Worm (Caenorhabditis elegans) whole organism, young adult: ENCODE results near the gene osm-8.
A peak's percentile ranks its signal among the peaks of the same experiment; 100 is the strongest.

Experiments used
- B0261.1 ChIP-seq: sonication (generic microtip); optimal IDR thresholded peaks from 2 replicates; lab custom pipeline; 2016; ENCODE audit warnings: mild to moderate bottlenecking, missing genetic modification characterization, moderate library complexity, missing compliant biosample characterization
- B0336.3 ChIP-seq: fragments of 200-800 bp; sonication (Bioruptor generic); IDR thresholded peaks from 2 replicates; pipeline ENCODE4 v1.3.6; 2022; ENCODE audit warnings: missing genetic modification characterization, missing compliant biosample characterization
- F49E8.2 ChIP-seq: sonication (generic microtip); optimal IDR thresholded peaks from 3 replicates; lab custom pipeline; 2017; ENCODE audit warnings: missing genetic modification characterization, mild to moderate bottlenecking, missing compliant biosample characterization, antibody characterized with exemption, moderate library complexity; ENCODE audit not compliant: insufficient read depth
- F52B5.7 ChIP-seq: sonication (generic microtip); optimal IDR thresholded peaks from 2 replicates; lab custom pipeline; 2016; ENCODE audit warnings: mild to moderate bottlenecking, missing genetic modification characterization, missing compliant biosample characterization
- F57C9.4 ChIP-seq: sonication (generic microtip); optimal IDR thresholded peaks from 2 replicates; lab custom pipeline; 2017; ENCODE audit warnings: mild to moderate bottlenecking, missing genetic modification characterization, missing compliant biosample characterization
- Y53G8AR.9 ChIP-seq: fragments of 200-800 bp; sonication (Bioruptor generic); conservative IDR thresholded peaks from 2 replicates; pipeline ENCODE4 v1.3.6; 2022; ENCODE audit warnings: missing genetic modification reagents, missing genetic modification characterization, missing compliant biosample characterization
- ZK185.1 ChIP-seq: sonication (generic microtip); optimal IDR thresholded peaks from 2 replicates; lab custom pipeline; 2016; ENCODE audit warnings: mild to moderate bottlenecking, missing genetic modification characterization, missing compliant biosample characterization; ENCODE audit not compliant: poor library complexity, severe bottlenecking
- aptf-3 ChIP-seq: fragments of 200-800 bp; sonication (Bioruptor generic); IDR thresholded peaks from 2 replicates; pipeline ENCODE4 v1.3.6; 2022; ENCODE audit warnings: missing genetic modification characterization, missing compliant biosample characterization
- athp-1 ChIP-seq: sonication (generic microtip); optimal IDR thresholded peaks from 2 replicates; lab custom pipeline; 2017; ENCODE audit warnings: mild to moderate bottlenecking, missing genetic modification characterization, missing compliant biosample characterization
- attf-5 ChIP-seq: fragments of 200-800 bp; sonication (Bioruptor generic); optimal IDR thresholded peaks from 2 replicates; lab custom pipeline; 2018; ENCODE audit warnings: mild to moderate bottlenecking, missing genetic modification characterization, missing compliant biosample characterization
- bed-2 ChIP-seq: fragments of 200-800 bp; sonication (Bioruptor generic); IDR thresholded peaks from 2 replicates; pipeline ENCODE4 v1.3.6; 2022; ENCODE audit warnings: missing genetic modification reagents, missing genetic modification characterization, missing compliant biosample characterization
- cebp-1 ChIP-seq, 2 experiments: fragments of 200-800 bp in 1 of 2; sonication (Bioruptor generic) in 1 of 2; sonication (generic microtip) in 1 of 2; IDR thresholded peaks in 1 of 2; optimal IDR thresholded peaks in 1 of 2; 2 replicates each; pipeline versions ENCODE4 v1.3.6 to Lab custom; 2017 to 2022; ENCODE audit warnings: missing compliant biosample characterization in 2 of 2, missing genetic modification characterization in 2 of 2, mild to moderate bottlenecking in 1 of 2, missing genetic modification reagents in 1 of 2, moderate library complexity in 1 of 2
- cebp-2 ChIP-seq: fragments of 200-800 bp; sonication (Bioruptor generic); IDR thresholded peaks from 2 replicates; pipeline ENCODE4 v1.3.6; 2022; ENCODE audit warnings: missing genetic modification characterization, missing compliant biosample characterization
- ceh-58 ChIP-seq: fragments of 200-800 bp; sonication (Bioruptor generic); IDR thresholded peaks from 2 replicates; pipeline ENCODE4 v1.3.6; 2022; ENCODE audit warnings: missing genetic modification characterization, missing compliant biosample characterization
- ceh-79 ChIP-seq: sonication (generic microtip); optimal IDR thresholded peaks from 2 replicates; lab custom pipeline; 2017; ENCODE audit warnings: mild to moderate bottlenecking, missing genetic modification characterization, missing compliant biosample characterization
- dox-1 ChIP-seq: fragments of 200-800 bp; sonication (Bioruptor generic); IDR thresholded peaks from 2 replicates; pipeline ENCODE4 v1.3.6; 2022; ENCODE audit warnings: missing genetic modification reagents, missing genetic modification characterization, missing compliant biosample characterization
- dpff-1 ChIP-seq: sonication (generic microtip); optimal IDR thresholded peaks from 2 replicates; lab custom pipeline; 2017; ENCODE audit warnings: mild to moderate bottlenecking, missing genetic modification characterization, missing compliant biosample characterization
- egl-18 ChIP-seq: fragments of 200-800 bp; sonication (Bioruptor generic); IDR thresholded peaks from 2 replicates; pipeline ENCODE4 v1.3.6; 2022; ENCODE audit warnings: missing genetic modification reagents, missing genetic modification characterization, missing compliant biosample characterization
- hlh-12 ChIP-seq: sonication (generic microtip); optimal IDR thresholded peaks from 2 replicates; lab custom pipeline; 2016; ENCODE audit warnings: missing genetic modification characterization, missing compliant biosample characterization
- hmg-1.2 ChIP-seq: fragments of 200-800 bp; sonication (Bioruptor generic); IDR thresholded peaks from 2 replicates; pipeline ENCODE4 v1.3.6; 2022; ENCODE audit warnings: missing genetic modification reagents, missing genetic modification characterization, missing compliant biosample characterization
- hmg-20 ChIP-seq: fragments of 200-800 bp; sonication (Bioruptor generic); IDR thresholded peaks from 2 replicates; pipeline ENCODE4 v1.3.6; 2022; ENCODE audit warnings: missing genetic modification reagents, missing genetic modification characterization, missing compliant biosample characterization
- hsf-1 ChIP-seq: fragments of 200-800 bp; sonication (Bioruptor generic); IDR thresholded peaks from 2 replicates; pipeline ENCODE4 v1.3.6; 2022; ENCODE audit warnings: missing genetic modification reagents, missing genetic modification characterization, missing compliant biosample characterization
- let-526 ChIP-seq: fragments of 200-800 bp; sonication (Bioruptor generic); IDR thresholded peaks from 2 replicates; pipeline ENCODE4 v1.3.6; 2022; ENCODE audit warnings: missing genetic modification reagents, missing genetic modification characterization, missing compliant biosample characterization
- lin-26 ChIP-seq: fragments of 200-800 bp; sonication (Bioruptor generic); IDR thresholded peaks from 2 replicates; pipeline ENCODE4 v1.3.6; 2022; ENCODE audit warnings: missing genetic modification reagents, missing genetic modification characterization, missing compliant biosample characterization
- lin-54 ChIP-seq: fragments of 200-800 bp; sonication (Bioruptor generic); optimal IDR thresholded peaks from 2 replicates; lab custom pipeline; 2018; ENCODE audit warnings: mild to moderate bottlenecking, missing genetic modification characterization, missing compliant biosample characterization
- madf-3 ChIP-seq: fragments of 200-800 bp; sonication (Bioruptor generic); IDR thresholded peaks from 2 replicates; pipeline ENCODE4 v1.3.6; 2022; ENCODE audit warnings: missing genetic modification reagents, missing genetic modification characterization, missing compliant biosample characterization
- madf-6 ChIP-seq: fragments of 200-800 bp; sonication (Bioruptor generic); IDR thresholded peaks from 2 replicates; pipeline ENCODE4 v1.3.6; 2022; ENCODE audit warnings: missing genetic modification reagents, missing genetic modification characterization, missing compliant biosample characterization
- madf-8 ChIP-seq: fragments of 200-800 bp; sonication (Bioruptor generic); conservative IDR thresholded peaks from 2 replicates; pipeline ENCODE4 v1.3.6; 2022; ENCODE audit warnings: missing genetic modification reagents, missing genetic modification characterization, missing compliant biosample characterization
- mel-28 ChIP-seq: sonication (generic microtip); optimal IDR thresholded peaks from 2 replicates; lab custom pipeline; 2016; ENCODE audit warnings: borderline replicate concordance, mild to moderate bottlenecking, missing genetic modification characterization, missing compliant biosample characterization
- nfyb-1 ChIP-seq: fragments of 200-800 bp; sonication (Bioruptor generic); IDR thresholded peaks from 2 replicates; pipeline ENCODE4 v1.3.6; 2022; ENCODE audit warnings: missing genetic modification reagents, missing genetic modification characterization, missing compliant biosample characterization
- pbrm-1 ChIP-seq: fragments of 200-800 bp; sonication (Bioruptor generic); IDR thresholded peaks from 2 replicates; pipeline ENCODE4 v1.3.6; 2022; ENCODE audit warnings: missing genetic modification reagents, missing genetic modification characterization, missing compliant biosample characterization
- rcor-1 ChIP-seq: fragments of 200-800 bp; sonication (Bioruptor generic); IDR thresholded peaks from 2 replicates; pipeline ENCODE4 v1.3.6; 2022; ENCODE audit warnings: missing genetic modification reagents, missing genetic modification characterization, missing compliant biosample characterization
- repo-1 ChIP-seq: sonication (generic microtip); optimal IDR thresholded peaks from 2 replicates; lab custom pipeline; 2017; ENCODE audit warnings: mild to moderate bottlenecking, missing genetic modification characterization, missing compliant biosample characterization
- sdz-38 ChIP-seq: sonication (generic microtip); optimal IDR thresholded peaks from 2 replicates; lab custom pipeline; 2016; ENCODE audit warnings: missing genotype, missing genetic modification characterization, missing compliant biosample characterization
- snpc-3.4 ChIP-seq: sonication (generic microtip); optimal IDR thresholded peaks from 2 replicates; lab custom pipeline; 2017; ENCODE audit warnings: missing genetic modification characterization, mild to moderate bottlenecking, missing compliant biosample characterization, antibody characterized with exemption, moderate library complexity, missing genotype, missing genetic modification reagents
- somi-1 ChIP-seq: fragments of 200-800 bp; sonication (Bioruptor generic); optimal IDR thresholded peaks from 2 replicates; lab custom pipeline; 2018; ENCODE audit warnings: mild to moderate bottlenecking, missing genetic modification characterization, missing compliant biosample characterization
- zfh-2 ChIP-seq: fragments of 200-800 bp; sonication (Bioruptor generic); conservative IDR thresholded peaks from 2 replicates; pipeline ENCODE4 v1.3.6; 2022; ENCODE audit warnings: missing genetic modification reagents, missing genetic modification characterization, missing compliant biosample characterization
- zim-3 ChIP-seq: sonication (generic microtip); optimal IDR thresholded peaks from 2 replicates; lab custom pipeline; 2017; ENCODE audit warnings: mild to moderate bottlenecking, missing genetic modification characterization, moderate library complexity, missing compliant biosample characterization
- ztf-26 ChIP-seq: sonication (generic microtip); optimal IDR thresholded peaks from 2 replicates; lab custom pipeline; 2017; ENCODE audit warnings: missing genetic modification characterization, missing compliant biosample characterization

Gene osm-8

DNA sequence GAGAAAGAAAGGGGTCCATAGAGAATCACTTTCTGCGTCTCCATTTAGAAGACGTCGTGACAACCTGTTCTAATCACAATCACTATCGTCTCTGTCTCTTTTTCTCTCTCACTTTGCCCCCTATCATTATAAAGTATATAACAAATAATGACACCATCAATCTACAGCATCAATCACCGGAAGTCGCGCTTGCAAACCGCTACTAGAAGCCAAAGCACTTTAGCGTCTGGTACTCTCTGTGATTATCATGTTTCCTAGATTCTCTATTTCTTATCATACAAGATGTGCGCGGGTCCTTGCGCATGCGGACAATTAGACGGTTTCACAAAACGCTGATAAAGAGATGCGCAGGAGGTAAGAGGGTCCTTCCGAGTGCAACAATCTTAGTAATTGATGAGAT, 26.0 kb upstream of the osm-8 start:
- TF ChIP-seq ztf-26 = peak; percentile 8
- peak; percentile 37; the same call in 1 of the 2 replicates for TF ChIP-seq lin-26
- TF ChIP-seq madf-3 = no peak
- TF ChIP-seq, all 124 proteins: peak for 2

DNA sequence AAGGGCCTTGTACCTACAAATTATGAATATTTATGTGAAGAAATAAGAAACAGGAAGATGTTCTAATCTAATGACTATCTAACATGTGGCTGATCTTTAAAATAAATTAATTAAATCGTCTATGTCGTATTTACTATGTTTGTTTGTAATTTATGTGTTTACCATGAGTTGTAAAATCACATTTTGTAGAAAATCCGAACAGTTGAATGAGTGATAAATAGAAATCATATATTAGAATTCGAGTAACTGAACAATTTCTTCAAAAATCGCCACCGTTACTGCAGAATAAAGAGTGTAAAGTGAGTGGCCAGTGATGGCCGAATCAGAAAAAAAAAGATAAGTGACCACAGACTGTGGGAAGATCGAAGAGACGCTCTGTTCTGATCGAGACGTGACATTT, 24.8 kb upstream of the osm-8 start:
- TF ChIP-seq hmg-20 (GFP tag; lab: Robert Waterston, UW) = no peak

DNA sequence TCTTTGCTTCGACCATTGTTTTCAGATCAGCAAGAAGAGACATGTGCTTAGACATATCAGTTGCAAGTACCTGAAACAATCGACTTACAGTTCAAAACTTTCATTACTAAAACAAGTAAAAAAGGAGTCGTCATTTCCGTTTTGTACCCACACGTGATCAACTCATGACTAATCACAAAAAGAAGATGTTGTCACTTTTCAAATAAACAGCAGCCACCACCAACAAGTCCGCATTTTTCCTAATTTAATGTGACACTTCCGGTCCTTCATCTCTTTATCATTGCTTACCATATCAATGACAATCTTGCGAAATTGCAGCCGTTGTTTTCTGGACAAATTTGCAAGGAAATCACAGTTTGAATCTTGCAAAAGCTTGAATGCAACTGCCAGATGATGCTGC, 23.4 kb upstream of the osm-8 start:
- TF ChIP-seq cebp-1 (GFP tag; IDR thresholded peaks at IDR 0.05; lab: Robert Waterston, UW) (no peak), cebp-1 (tag; optimal IDR thresholded peaks at IDR 0.05; lab: Kevin White, UChicago) (peak; percentile 46), let-526 (GFP tag; lab: Robert Waterston, UW) (no peak)

DNA sequence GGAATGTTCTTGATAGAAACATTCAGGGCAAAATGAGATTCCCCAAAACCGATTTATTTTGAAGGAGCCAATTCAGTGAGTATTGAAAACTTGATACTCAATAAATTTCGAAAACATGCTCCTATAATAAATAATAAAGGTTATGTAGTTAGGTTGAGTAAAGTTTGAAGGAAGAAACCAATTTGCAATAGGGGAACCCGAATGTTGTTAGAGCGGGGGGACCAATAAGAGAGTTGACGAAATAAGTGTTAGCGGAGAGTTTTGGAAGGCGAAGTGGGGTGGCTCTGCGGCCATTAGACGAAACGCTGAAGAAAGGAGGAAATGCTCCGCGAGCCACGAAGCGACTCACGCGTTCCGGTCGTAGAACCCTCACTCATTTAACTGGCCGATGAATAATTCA, 19.8 kb upstream of the osm-8 start:
- TF ChIP-seq zfh-2 (GFP tag; lab: Robert Waterston, UW) = peak; percentile 41; the same call in 1 of the 2 replicates
- TF ChIP-seq lin-26 = 0 out of 2 replicates have a peak, but pooled peaks have one; percentile 18
- no peak for TF ChIP-seq cebp-2 (GFP tag; lab: Robert Waterston, UW)
- no peak for TF ChIP-seq F57C9.4 (tag; lab: Kevin White, UChicago)

DNA sequence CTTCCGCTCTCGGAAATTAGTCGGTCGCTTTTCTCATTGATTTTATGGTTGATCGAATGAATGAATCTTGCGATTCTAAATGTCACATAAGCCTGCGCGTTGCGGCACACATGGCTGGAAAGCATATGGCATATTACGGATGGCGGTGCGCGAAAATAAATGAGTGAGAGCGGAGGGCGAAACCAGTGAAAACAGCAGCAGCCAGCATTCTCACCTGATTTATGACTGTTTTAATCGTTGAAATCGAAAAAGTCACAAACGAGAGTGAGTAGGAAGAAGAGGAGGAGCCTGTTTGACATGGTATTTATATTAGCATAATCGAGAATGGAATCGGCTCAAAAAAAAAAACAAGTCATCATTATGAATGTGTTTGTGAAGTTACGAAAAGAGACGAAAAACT, 19.1 kb upstream of the osm-8 start:
- TF ChIP-seq madf-6 = no peak
- TF ChIP-seq attf-5 (GFP tag; lab: Kevin White, UChicago) = no peak
- no peak for TF ChIP-seq rcor-1 (GFP tag; lab: Robert Waterston, UW)
- no peak for TF ChIP-seq hsf-1 (GFP tag; lab: Robert Waterston, UW)
- TF ChIP-seq lin-26 = no peak
- TF ChIP-seq dox-1 (GFP tag; lab: Robert Waterston, UW) = 0 out of 2 replicates have a peak, but pooled peaks have one; percentile 3
- no peak for TF ChIP-seq madf-8

DNA sequence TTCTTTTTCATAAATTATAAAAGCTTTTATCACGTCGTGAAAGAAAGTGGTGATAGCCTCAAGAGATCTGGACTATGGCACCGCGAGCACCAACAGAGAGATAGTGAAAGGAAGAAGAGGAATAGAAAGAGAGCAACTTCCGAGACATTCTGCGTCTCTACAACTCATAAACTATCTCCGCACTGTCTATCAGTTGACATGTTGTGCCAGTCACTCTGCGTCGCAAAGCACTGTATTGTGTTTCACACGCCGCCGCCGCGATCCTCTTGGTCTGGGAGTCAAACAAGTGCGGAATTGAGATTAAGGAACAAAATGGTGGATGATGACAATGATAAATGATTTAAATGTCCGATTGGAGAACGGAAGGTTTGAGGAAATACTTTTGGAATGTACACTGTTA, 18.3 kb upstream of the osm-8 start:
- TF ChIP-seq hlh-12 = no peak
- TF ChIP-seq zim-3 (tag; lab: Kevin White, UChicago) = no peak
- TF ChIP-seq hmg-1.2 (GFP tag; lab: Robert Waterston, UW) = peak; percentile 64; the same call in 1 of the 2 replicates
- no peak for TF ChIP-seq F52B5.7 (tag; lab: Kevin White, UChicago)
- no peak for TF ChIP-seq madf-6
- no peak for TF ChIP-seq sdz-38
- peak; percentile 40; the same call in 1 of the 2 replicates for TF ChIP-seq zfh-2 (GFP tag; lab: Robert Waterston, UW)
- no peak for TF ChIP-seq dpff-1 (tag; lab: Kevin White, UChicago)
- TF ChIP-seq somi-1 (GFP tag; lab: Kevin White, UChicago) = no peak
- TF ChIP-seq snpc-3.4 (tag; lab: Kevin White, UChicago) = no peak
- TF ChIP-seq cebp-1 (GFP tag; IDR thresholded peaks at IDR 0.05; lab: Robert Waterston, UW) = no peak
- TF ChIP-seq cebp-1 (tag; optimal IDR thresholded peaks at IDR 0.05; lab: Kevin White, UChicago) = no peak
- no peak for TF ChIP-seq lin-54 (GFP tag; lab: Kevin White, UChicago)
- no peak for TF ChIP-seq B0336.3 (GFP tag; lab: Robert Waterston, UW)
- no peak for TF ChIP-seq B0261.1 (tag; lab: Kevin White, UChicago)
- TF ChIP-seq pbrm-1 = no peak
- no peak for TF ChIP-seq repo-1 (tag; lab: Kevin White, UChicago)
- no peak for TF ChIP-seq hmg-20 (GFP tag; lab: Robert Waterston, UW)
- TF ChIP-seq attf-5 (GFP tag; lab: Kevin White, UChicago) = peak; percentile 18
- TF ChIP-seq mel-28 (tag; lab: Kevin White, UChicago) = no peak
- TF ChIP-seq ceh-79 (tag; lab: Kevin White, UChicago) = no peak
- TF ChIP-seq F49E8.2 (tag; lab: Kevin White, UChicago) = no peak
- no peak for TF ChIP-seq ceh-58 (GFP tag; lab: Robert Waterston, UW)
- peak; percentile 7; the same call in 1 of the 2 replicates for TF ChIP-seq dox-1 (GFP tag; lab: Robert Waterston, UW)
- no peak for TF ChIP-seq ZK185.1 (tag; lab: Kevin White, UChicago)
- no peak for TF ChIP-seq bed-2
- TF ChIP-seq egl-18 = no peak
- TF ChIP-seq nfyb-1 = 0 out of 2 replicates have a peak, but pooled peaks have one; percentile 26
- TF ChIP-seq athp-1 (tag; lab: Kevin White, UChicago) = no peak
- no peak for TF ChIP-seq aptf-3 (GFP tag; lab: Robert Waterston, UW)
- no peak for TF ChIP-seq Y53G8AR.9 (GFP tag; lab: Robert Waterston, UW)
